Worm (Caenorhabditis elegans): ENCODE results near the gene pha-2.

ce11 chrX:682691-683090 is 45.9 kb upstream of the pha-2 start, which contains the start of gene Y9C12A.1:
- no peak for TF ChIP-seq ama-1 (optimal IDR thresholded peaks at IDR 0.05)
- TF ChIP-seq hnd-1 (tag; optimal IDR thresholded peaks at IDR 0.05) = no peak
